Worm (Caenorhabditis elegans): ENCODE data around the gene Y32G9B.1.
"Not testable (repeated sequence)": the region's sequence is repeated elsewhere in the genome, so short reads cannot be mapped to it uniquely, and the experiment has no call there.

Gene Y32G9B.1

DNA sequence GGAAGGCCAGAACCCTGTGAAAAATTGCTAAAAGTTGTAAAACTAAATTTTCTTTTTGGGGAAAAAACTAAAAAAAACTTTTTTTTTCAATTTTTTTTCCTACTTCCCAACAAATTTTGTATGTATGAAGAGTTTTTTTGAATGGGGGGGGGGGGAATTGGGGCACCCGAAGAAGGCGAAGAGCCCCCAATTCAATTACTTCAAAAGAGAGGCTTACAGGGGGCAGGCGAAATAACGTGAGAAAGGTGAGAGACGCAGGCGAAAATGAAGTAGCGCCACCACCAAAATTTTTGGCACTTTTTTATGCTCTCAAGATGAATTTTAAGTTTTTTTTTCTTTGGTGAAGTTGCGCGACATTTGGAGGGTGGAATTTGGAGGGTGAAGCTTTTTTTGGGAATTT is 33.1 kb upstream of the Y32G9B.1 start:
- TF ChIP-seq ctbp-1 (GFP tag; IDR thresholded peaks at IDR 0.05) (0 out of 2 replicates have a peak, but pooled peaks have one; percentile 20), ZK337.2 (GFP tag; IDR thresholded peaks at IDR 0.05) (no peak)

DNA sequence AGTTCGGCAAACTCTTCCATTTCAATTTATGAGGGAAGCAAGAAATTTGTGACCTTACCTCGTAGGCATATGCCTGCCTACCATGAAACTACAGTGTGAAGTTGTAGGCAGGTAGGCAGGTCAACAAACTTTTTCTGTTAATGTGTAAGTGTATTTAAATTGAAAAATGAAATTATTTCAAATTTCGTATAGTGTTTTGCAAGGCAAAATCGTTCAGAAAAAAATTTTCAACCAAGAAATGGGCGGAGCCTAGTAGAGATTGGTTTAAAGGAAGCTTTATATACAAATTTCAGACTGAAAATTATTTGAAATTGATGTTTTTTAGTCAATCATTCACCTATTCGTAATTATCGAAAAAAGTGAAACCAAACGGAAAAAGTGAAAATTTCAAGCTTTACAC is 28.0 kb upstream of the Y32G9B.1 start:
- TF ChIP-seq fos-1 (tag; optimal IDR thresholded peaks at IDR 0.05) (no peak), unc-62 (GFP tag; optimal IDR thresholded peaks at IDR 0.05 in 1 of 2) (peak in 1 of 2 experiments; percentile 83), unc-62 (tag; optimal IDR thresholded peaks at IDR 0.05) (no peak)

DNA sequence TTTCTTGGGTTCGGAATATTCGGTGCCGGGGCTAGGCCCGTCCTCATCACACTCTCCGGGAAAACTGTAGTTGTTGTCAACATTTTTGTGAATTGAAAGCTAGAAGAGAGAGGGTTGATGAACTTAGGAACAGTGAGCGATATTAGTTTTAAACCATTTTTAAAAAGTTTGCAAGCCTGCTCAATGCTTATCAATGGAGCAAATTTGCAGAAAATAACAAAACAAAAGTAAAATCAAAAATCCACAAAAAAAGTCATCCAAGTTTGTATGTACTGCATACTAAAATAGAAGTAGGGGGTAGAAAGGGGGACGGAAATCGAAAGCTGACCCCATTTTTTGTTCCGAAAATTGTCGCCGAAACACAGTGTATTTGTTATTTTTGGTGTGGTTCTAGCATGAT is 26.3 kb upstream of the Y32G9B.1 start, which contains the start of gene T10B5.10:
T10B5.10 (minus strand) TSS at position 101 of the 400 bp plus-strand sequence.
- TF ChIP-seq dmd-9 (GFP tag; IDR thresholded peaks at IDR 0.05) (no peak), nhr-102 (tag; optimal IDR thresholded peaks at IDR 0.05) (no peak), daf-12 (tag; optimal IDR thresholded peaks at IDR 0.05) (no peak), lim-7 (GFP tag; IDR thresholded peaks at IDR 0.05) (no peak), saeg-2 (GFP tag; IDR thresholded peaks at IDR 0.05) (no peak), egl-27 (tag; optimal IDR thresholded peaks at IDR 0.05) (no peak), zfp-2 (tag; optimal IDR thresholded peaks at IDR 0.05) (no peak), lin-15B (tag; optimal IDR thresholded peaks at IDR 0.05) (no peak)

DNA sequence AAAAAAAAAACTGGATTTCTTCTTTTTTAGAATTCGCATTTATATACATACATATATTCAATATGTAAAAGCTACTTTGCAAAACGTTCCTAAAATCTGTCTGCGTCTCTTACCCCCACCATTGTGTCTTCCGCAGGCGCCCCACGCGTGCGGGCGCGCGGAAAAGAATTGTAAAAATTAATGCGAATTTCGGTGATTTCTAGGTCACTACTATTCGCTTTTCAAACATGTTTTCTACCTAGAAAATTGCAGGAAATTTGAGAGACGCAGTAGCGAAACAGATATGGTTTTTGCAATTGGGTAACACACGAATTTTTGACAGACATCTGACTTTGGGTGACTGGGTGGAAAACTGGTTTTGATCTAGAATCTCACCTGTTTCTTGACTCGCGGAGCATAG is 25.2 kb upstream of the Y32G9B.1 start:
- TF ChIP-seq unc-62 (GFP tag; optimal IDR thresholded peaks at IDR 0.05 in 1 of 2), result peak in 1 of 2 experiments; percentile 60
- no peak for TF ChIP-seq unc-62 (tag; optimal IDR thresholded peaks at IDR 0.05)
- TF ChIP-seq nhr-76 (tag; optimal IDR thresholded peaks at IDR 0.05), result no peak
- TF ChIP-seq lin-15B (tag; optimal IDR thresholded peaks at IDR 0.05), result no peak
- no peak for TF ChIP-seq lin-29 (GFP tag; IDR thresholded peaks at IDR 0.05)
- TF ChIP-seq nhr-28 (tag; optimal IDR thresholded peaks at IDR 0.05), result peak; percentile 13
- TF ChIP-seq hlh-30 (tag; optimal IDR thresholded peaks at IDR 0.05; ENCODE audit: insufficient read depth), result peak; percentile 7
- peak; percentile 39 for TF ChIP-seq aha-1 (tag)
- TF ChIP-seq F49E8.2 (tag; optimal IDR thresholded peaks at IDR 0.05; ENCODE audit: borderline replicate concordance), result no peak

DNA sequence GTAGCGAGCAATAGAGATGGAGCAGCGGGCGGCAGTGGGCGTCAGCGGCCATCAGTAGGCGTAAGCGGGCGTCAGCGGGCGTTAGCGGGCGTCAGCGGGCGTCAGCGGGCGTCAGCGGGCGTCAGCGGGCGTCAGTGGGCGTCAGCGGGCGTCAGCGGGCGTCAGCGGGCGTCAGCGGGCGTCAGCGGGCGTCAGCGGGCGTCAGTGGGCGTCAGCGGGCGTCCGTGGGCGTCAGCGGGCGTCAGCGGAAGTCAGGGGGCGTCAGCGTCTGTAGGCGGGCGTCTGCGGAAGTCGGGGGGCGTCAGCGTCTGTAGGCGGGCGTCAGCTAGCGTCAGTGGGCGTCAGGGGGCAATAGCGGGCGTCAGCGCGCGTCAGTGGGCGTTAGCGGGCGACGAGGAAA is 20.1 kb upstream of the Y32G9B.1 start:
- TF ChIP-seq lin-38 (GFP tag; IDR thresholded peaks at IDR 0.05) (peak; percentile 14; the same call in 1 of the 2 replicates), pha-4 (GFP tag; IDR thresholded peaks at IDR 0.05) (peak; percentile 63; the same call in 1 of the 2 replicates), set-16 (GFP tag; IDR thresholded peaks at IDR 0.05) (peak; percentile 99)
- TF ChIP-seq pha-4 (tag; optimal IDR thresholded peaks at IDR 0.05), result not testable (repeated sequence)

DNA sequence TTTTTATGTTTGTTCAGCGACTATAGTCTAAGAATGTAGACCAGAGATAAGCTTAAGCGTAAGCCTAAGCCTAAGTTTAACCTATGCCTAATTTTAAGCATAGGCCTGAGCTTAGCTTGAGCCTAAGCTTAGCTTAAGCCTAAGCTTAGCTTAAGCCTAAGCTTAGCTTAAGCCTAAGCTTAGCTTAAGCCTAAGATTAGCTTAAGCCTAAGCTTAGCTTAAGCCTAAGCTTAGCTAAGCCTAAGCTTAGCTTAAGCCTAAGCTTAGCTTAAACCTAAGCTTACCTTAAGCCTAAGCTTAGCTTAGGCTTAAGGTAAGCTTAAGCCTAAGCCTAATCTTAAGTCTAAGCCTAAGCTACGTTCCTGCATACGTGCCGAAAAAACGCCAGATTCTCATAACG is 18.7 kb upstream of the Y32G9B.1 start:
- TF ChIP-seq lin-29 (GFP tag; IDR thresholded peaks at IDR 0.05) (no peak), unc-62 (GFP tag; optimal IDR thresholded peaks at IDR 0.05 in 1 of 2) (peak in 1 of 2 experiments; percentile 8), unc-62 (tag; optimal IDR thresholded peaks at IDR 0.05) (no peak), nhr-10 (tag; optimal IDR thresholded peaks at IDR 0.05) (no peak)

DNA sequence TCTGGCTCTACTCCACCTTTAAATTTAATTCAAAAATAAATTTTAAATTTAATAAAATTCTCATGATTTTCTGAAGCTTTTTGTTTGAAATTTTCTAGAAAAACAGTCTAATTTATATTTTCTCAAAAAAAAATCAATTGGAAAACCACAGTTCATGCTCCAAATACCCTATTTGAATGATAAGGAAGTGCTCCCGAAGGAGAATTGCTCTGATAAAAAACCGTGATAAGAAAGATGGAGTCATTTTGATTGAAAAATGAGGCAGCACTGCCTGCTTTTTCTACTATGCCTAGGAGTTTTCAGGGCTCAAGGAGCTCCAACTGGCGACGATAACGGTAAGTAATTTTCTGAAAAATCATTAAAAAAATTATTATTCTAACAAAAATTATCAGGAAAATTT is 16.1 kb upstream of the Y32G9B.1 start, which contains the start of gene T10B5.7:
T10B5.7 (plus strand) TSS at position 225 of the 400 bp plus-strand sequence.
- peak; percentile 75 for TF ChIP-seq nhr-28 (tag; optimal IDR thresholded peaks at IDR 0.05)
- TF ChIP-seq F44E2.7 (GFP tag; IDR thresholded peaks at IDR 0.05), result no peak
- peak; percentile 19; the same call in 1 of the 2 replicates for TF ChIP-seq dmd-6 (GFP tag; IDR thresholded peaks at IDR 0.05)
- TF ChIP-seq pqm-1 (tag; optimal IDR thresholded peaks at IDR 0.05), result peak; percentile 62
- no peak for TF ChIP-seq lsy-2 (tag; optimal IDR thresholded peaks at IDR 0.05)
- TF ChIP-seq dve-1 (tag; optimal IDR thresholded peaks at IDR 0.05; ENCODE audit: insufficient read depth), result peak; percentile 2

All from whole organism, L4 larva.